Fruit fly (Drosophila melanogaster): Measurements from ENCODE around the gene CG10462.

Gene CG10462

dm6 chr2L:19735635-19736109, at the start of gene CG10462, which contains the start of gene Nf-YB (continued):
- TF ChIP-seq BEAF-32 (GFP tag; optimal IDR thresholded peaks at IDR 0.05) (peak; percentile 86), Sry-δ (GFP tag; optimal IDR thresholded peaks at IDR 0.05) (peak; percentile 88), Ssrp (tag; optimal IDR thresholded peaks at IDR 0.05) (no peak), caup (GFP tag; optimal IDR thresholded peaks at IDR 0.05; ENCODE audit: severe bottlenecking) (no peak), bcd (GFP tag; optimal IDR thresholded peaks at IDR 0.05) (no peak), cwo (GFP tag; optimal IDR thresholded peaks at IDR 0.05) (no peak), CG12219 (GFP tag; optimal IDR thresholded peaks at IDR 0.05) (no peak), CG13287 (GFP tag; IDR thresholded peaks at IDR 0.05; ENCODE audit: partially characterized antibody) (peak; percentile 84), CG14860 (GFP tag; IDR thresholded peaks at IDR 0.05; ENCODE audit: partially characterized antibody) (peak; percentile 95), luna (GFP tag; optimal IDR thresholded peaks at IDR 0.05) (no peak), Neu2 (GFP tag; optimal IDR thresholded peaks at IDR 0.05; ENCODE audit: borderline replicate concordance) (no peak), dati (GFP tag; IDR thresholded peaks at IDR 0.05) (no peak), PHDP (tag; optimal IDR thresholded peaks at IDR 0.05) (no peak), ewg (GFP tag; optimal IDR thresholded peaks at IDR 0.05) (no peak), CG34376 (GFP tag; optimal IDR thresholded peaks at IDR 0.05) (no peak), CG17802 (tag; optimal IDR thresholded peaks at IDR 0.05) (no peak), NFAT (GFP tag; IDR thresholded peaks at IDR 0.05) (no peak; the same call in 1 of the 2 replicates), CG17328 (GFP tag; IDR thresholded peaks at IDR 0.05) (no peak), wor (GFP tag; IDR thresholded peaks at IDR 0.05) (no peak), Abd-B (GFP tag; optimal IDR thresholded peaks at IDR 0.05) (no peak), sim (GFP tag; IDR thresholded peaks at IDR 0.05) (no peak), CG17385 (GFP tag; optimal IDR thresholded peaks at IDR 0.05) (no peak), Usf (GFP tag; optimal IDR thresholded peaks at IDR 0.05) (no peak), CG10979 (tag; optimal IDR thresholded peaks at IDR 0.05) (no peak), ci (GFP tag; IDR thresholded peaks at IDR 0.05) (no peak), CG15601 (tag; optimal IDR thresholded peaks at IDR 0.05) (no peak), CG6254 (GFP tag; optimal IDR thresholded peaks at IDR 0.05) (no peak), Six4 (GFP tag; optimal IDR thresholded peaks at IDR 0.05) (no peak), sima (GFP tag; optimal IDR thresholded peaks at IDR 0.05) (no peak), CG8924 (tag; optimal IDR thresholded peaks at IDR 0.05) (no peak), CG32772 (GFP tag; IDR thresholded peaks at IDR 0.05) (no peak), croc (GFP tag; conservative IDR thresholded peaks at IDR 0.05) (no peak), hth (optimal IDR thresholded peaks at IDR 0.05) (no peak), CG7839 (tag; optimal IDR thresholded peaks at IDR 0.05) (no peak), CG1602 (GFP tag; optimal IDR thresholded peaks at IDR 0.05) (no peak), CG17359 (tag; optimal IDR thresholded peaks at IDR 0.05) (no peak), repo (GFP tag; optimal IDR thresholded peaks at IDR 0.05) (no peak), cas (GFP tag; IDR thresholded peaks at IDR 0.05) (no peak), lilli (GFP tag; optimal IDR thresholded peaks at IDR 0.05) (no peak), az2 (GFP tag; optimal IDR thresholded peaks at IDR 0.05) (no peak), ac (GFP tag; optimal IDR thresholded peaks at IDR 0.05) (no peak), Lhr (GFP tag; optimal IDR thresholded peaks at IDR 0.05) (peak; percentile 79), sens-2 (GFP tag; IDR thresholded peaks at IDR 0.05) (no peak), Dref (GFP tag; IDR thresholded peaks at IDR 0.05) (peak; percentile 99), fd64A (GFP tag; optimal IDR thresholded peaks at IDR 0.05) (no peak), Nf-YC (tag; optimal IDR thresholded peaks at IDR 0.05) (no peak), CG3281 (GFP tag; optimal IDR thresholded peaks at IDR 0.05) (no peak), row (GFP tag; IDR thresholded peaks at IDR 0.05) (no peak), ase (GFP tag; IDR thresholded peaks at IDR 0.05) (no peak), zen2 (GFP tag; IDR thresholded peaks at IDR 0.05; ENCODE audit: partially characterized antibody) (peak; percentile 91), CG16779 (GFP tag; IDR thresholded peaks at IDR 0.05) (no peak)
